Fruit fly (Drosophila melanogaster) whole organism, embryonic: ENCODE data around the gene Spec2.

Experiments used
- ATbp ChIP-seq: fragments of 200-800 bp; sonication (Bioruptor generic); optimal IDR thresholded peaks from 2 replicates; lab custom pipeline; 2017; ENCODE audit warnings: missing biosample characterization, mild to moderate bottlenecking, missing genetic modification characterization, missing genetic modification reagents
- Bdp1 ChIP-seq: fragments of 200-800 bp; sonication (Bioruptor generic); optimal IDR thresholded peaks from 3 replicates; lab custom pipeline; 2016; ENCODE audit warnings: missing biosample characterization, missing genetic modification characterization
- CG10543 ChIP-seq: fragments of 200-800 bp; sonication (Bioruptor generic); optimal IDR thresholded peaks from 3 replicates; lab custom pipeline; 2017; ENCODE audit warnings: missing biosample characterization, mild to moderate bottlenecking, missing genetic modification characterization, moderate library complexity
- CG10565 ChIP-seq: fragments of 200-800 bp; sonication (Bioruptor generic); optimal IDR thresholded peaks from 3 replicates; lab custom pipeline; 2016; ENCODE audit warnings: missing biosample characterization, mild to moderate bottlenecking, missing genetic modification characterization
- CG11504 ChIP-seq: fragments of 200-800 bp; sonication (Bioruptor generic); optimal IDR thresholded peaks from 3 replicates; lab custom pipeline; 2019; ENCODE audit warnings: missing biosample characterization, mild to moderate bottlenecking, missing genetic modification characterization, moderate library complexity
- CG11560 ChIP-seq: fragments of 200-800 bp; sonication (Bioruptor generic); IDR thresholded peaks from 3 replicates; pipeline ENCODE4 v1.3.6; 2022; ENCODE audit warnings: missing biosample characterization, missing genetic modification characterization
- CG13424 ChIP-seq: fragments of 200-800 bp; sonication (Bioruptor generic); optimal IDR thresholded peaks from 2 replicates; lab custom pipeline; 2019; ENCODE audit warnings: missing biosample characterization, mild to moderate bottlenecking, missing genetic modification characterization, moderate library complexity
- CG15011 ChIP-seq: fragments of 200-800 bp; sonication (Bioruptor generic); optimal IDR thresholded peaks from 3 replicates; lab custom pipeline; 2018; ENCODE audit warnings: missing biosample characterization, mild to moderate bottlenecking, missing genetic modification characterization
- CG1647 ChIP-seq: fragments of 200-800 bp; sonication (Bioruptor generic); optimal IDR thresholded peaks from 3 replicates; lab custom pipeline; 2016; ENCODE audit warnings: missing biosample characterization, missing genetic modification characterization
- CG2678 ChIP-seq: fragments of 200-800 bp; sonication (Bioruptor generic); optimal IDR thresholded peaks from 3 replicates; lab custom pipeline; 2019; ENCODE audit warnings: missing biosample characterization, mild to moderate bottlenecking, missing genetic modification characterization, moderate library complexity
- CG4854 ChIP-seq: fragments of 200-800 bp; sonication (Bioruptor generic); optimal IDR thresholded peaks from 2 replicates; lab custom pipeline; 2016; ENCODE audit warnings: missing biosample characterization, missing genetic modification characterization, inconsistent platforms
- CG5180 ChIP-seq: fragments of 200-800 bp; sonication (Bioruptor generic); optimal IDR thresholded peaks from 3 replicates; lab custom pipeline; 2017; ENCODE audit warnings: missing biosample characterization, missing genetic modification characterization, mild to moderate bottlenecking, moderate library complexity, missing genetic modification reagents
- CG6765 ChIP-seq: fragments of 200-800 bp; sonication (Bioruptor generic); optimal IDR thresholded peaks from 3 replicates; lab custom pipeline; 2017; ENCODE audit warnings: missing biosample characterization, mild to moderate bottlenecking, missing genetic modification characterization
- CG7839 ChIP-seq: fragments of 200-800 bp; sonication (Bioruptor generic); optimal IDR thresholded peaks from 3 replicates; lab custom pipeline; 2018; ENCODE audit warnings: missing biosample characterization, mild to moderate bottlenecking, missing genetic modification characterization, moderate library complexity
- CG8944 ChIP-seq: fragments of 200-800 bp; sonication (Bioruptor generic); optimal IDR thresholded peaks from 3 replicates; lab custom pipeline; 2016; ENCODE audit warnings: missing biosample characterization, missing genetic modification characterization
- CG9437 ChIP-seq: fragments of 200-800 bp; sonication (Bioruptor generic); optimal IDR thresholded peaks from 2 replicates; lab custom pipeline; 2018; ENCODE audit warnings: missing biosample characterization, mild to moderate bottlenecking, missing genetic modification characterization
- CG9727 ChIP-seq: fragments of 200-800 bp; sonication (Bioruptor generic); optimal IDR thresholded peaks from 3 replicates; lab custom pipeline; 2017; ENCODE audit warnings: missing biosample characterization, mild to moderate bottlenecking, missing genetic modification characterization
- CG9797 ChIP-seq: fragments of 200-800 bp; sonication (Bioruptor generic); optimal IDR thresholded peaks from 3 replicates; lab custom pipeline; 2018; ENCODE audit warnings: missing biosample characterization, mild to moderate bottlenecking, missing genetic modification characterization
- Doc3 ChIP-seq: fragments of 200-800 bp; sonication (Bioruptor generic); IDR thresholded peaks from 3 replicates; pipeline ENCODE4 v1.3.6; 2022; ENCODE audit warnings: missing biosample characterization, missing genetic modification characterization; ENCODE audit not compliant: partially characterized antibody
- Fer1 ChIP-seq: fragments of 200-800 bp; sonication (Bioruptor generic); optimal IDR thresholded peaks from 2 replicates; lab custom pipeline; 2017; ENCODE audit warnings: missing biosample characterization, mild to moderate bottlenecking, missing genetic modification characterization
- HLHmδ ChIP-seq: fragments of 200-800 bp; sonication (Bioruptor generic); optimal IDR thresholded peaks from 2 replicates; lab custom pipeline; 2018; ENCODE audit warnings: missing biosample characterization, mild to moderate bottlenecking, missing genetic modification characterization, moderate library complexity
- MESR4 ChIP-seq: fragments of 200-800 bp; sonication (Bioruptor generic); optimal IDR thresholded peaks from 2 replicates; lab custom pipeline; 2018; ENCODE audit warnings: missing biosample characterization, mild to moderate bottlenecking, missing genetic modification characterization, moderate library complexity
- MTF-1 ChIP-seq: fragments of 200-800 bp; sonication (Bioruptor generic); optimal IDR thresholded peaks from 2 replicates; lab custom pipeline; 2018; ENCODE audit warnings: missing biosample characterization, mild to moderate bottlenecking, missing genetic modification characterization, borderline replicate concordance
- NC2β ChIP-seq: fragments of 200-800 bp; sonication (Bioruptor generic); optimal IDR thresholded peaks from 2 replicates; lab custom pipeline; 2016; ENCODE audit warnings: missing biosample characterization, missing genetic modification characterization
- Optix ChIP-seq: fragments of 200-800 bp; sonication (Bioruptor generic); IDR thresholded peaks from 3 replicates; pipeline ENCODE4 v1.3.6; 2022; ENCODE audit warnings: missing biosample characterization, missing genetic modification characterization
- Rfx ChIP-seq: fragments of 200-800 bp; sonication (Bioruptor generic); IDR thresholded peaks from 2 replicates; pipeline ENCODE4 v1.3.6; 2022; ENCODE audit warnings: missing biosample characterization, missing genetic modification characterization
- TFAM ChIP-seq: fragments of 200-800 bp; sonication (Bioruptor generic); optimal IDR thresholded peaks from 2 replicates; lab custom pipeline; 2017; ENCODE audit warnings: missing biosample characterization, missing genetic modification characterization, inconsistent platforms
- Taf1 ChIP-seq: fragments of 200-800 bp; sonication (Bioruptor generic); IDR thresholded peaks from 2 replicates; pipeline ENCODE4 v1.3.6; 2022; ENCODE audit warnings: missing biosample characterization, missing genetic modification characterization
- Tbp ChIP-seq: fragments of >200 bp; optimal IDR thresholded peaks from 2 replicates; lab custom pipeline; 2018; ENCODE audit warnings: missing biosample characterization, missing genetic modification characterization
- ap ChIP-seq: fragments of 200-800 bp; sonication (Bioruptor generic); IDR thresholded peaks from 2 replicates; pipeline ENCODE4 v1.3.6; 2022; ENCODE audit warnings: missing biosample characterization, missing genetic modification characterization
- ash1 ChIP-seq: fragments of 200-800 bp; sonication (Bioruptor generic); optimal IDR thresholded peaks from 2 replicates; lab custom pipeline; 2018; ENCODE audit warnings: missing biosample characterization, mild to moderate bottlenecking, missing genetic modification characterization
- bab2 ChIP-seq: fragments of 200-800 bp; sonication (Bioruptor generic); optimal IDR thresholded peaks from 2 replicates; lab custom pipeline; 2016; ENCODE audit warnings: missing biosample characterization, missing genetic modification characterization
- br ChIP-seq: fragments of >200 bp; optimal IDR thresholded peaks from 2 replicates; lab custom pipeline; 2017
- chif ChIP-seq, 2 experiments: fragments of 200-800 bp; sonication (Bioruptor generic); optimal IDR thresholded peaks; 3 replicates each; lab custom pipeline; 2016; ENCODE audit warnings: missing biosample characterization in 2 of 2, missing genetic modification characterization in 2 of 2
- emc ChIP-seq: fragments of 200-800 bp; sonication (Bioruptor generic); optimal IDR thresholded peaks from 2 replicates; lab custom pipeline; 2016; ENCODE audit warnings: missing biosample characterization, missing genetic modification characterization
- fru ChIP-seq: fragments of >200 bp; optimal IDR thresholded peaks from 2 replicates; lab custom pipeline; 2017
- gt ChIP-seq: fragments of 200-800 bp; sonication (Bioruptor generic); IDR thresholded peaks from 2 replicates; pipeline ENCODE4 v1.3.6; 2022; ENCODE audit warnings: missing biosample characterization, missing genetic modification characterization
- hbn ChIP-seq: fragments of 200-800 bp; sonication (Bioruptor generic); IDR thresholded peaks from 2 replicates; pipeline ENCODE4 v1.3.6; 2022; ENCODE audit warnings: missing biosample characterization, missing genetic modification characterization; ENCODE audit not compliant: partially characterized antibody
- hkb ChIP-seq, 2 experiments: fragments of 200-800 bp in 1 of 2; fragments of >200 bp in 1 of 2; sonication (Bioruptor generic) in 1 of 2; IDR thresholded peaks in 1 of 2; optimal IDR thresholded peaks in 1 of 2; 2 replicates each; pipeline versions ENCODE4 v1.3.6 to Lab custom; 2017 to 2022; ENCODE audit warnings: missing biosample characterization in 1 of 2, missing genetic modification characterization in 1 of 2
- jing ChIP-seq: fragments of 200-800 bp; sonication (Bioruptor generic); optimal IDR thresholded peaks from 2 replicates; lab custom pipeline; 2018; ENCODE audit warnings: missing biosample characterization, mild to moderate bottlenecking, missing genetic modification characterization
- mld ChIP-seq: fragments of 200-800 bp; sonication (Bioruptor generic); IDR thresholded peaks from 3 replicates; pipeline ENCODE4 v1.3.6; 2022; ENCODE audit warnings: missing biosample characterization, missing genetic modification characterization; ENCODE audit not compliant: partially characterized antibody
- oc ChIP-seq: fragments of 200-800 bp; sonication (Bioruptor generic); optimal IDR thresholded peaks from 2 replicates; lab custom pipeline; 2018; ENCODE audit warnings: missing biosample characterization, mild to moderate bottlenecking, missing genetic modification characterization, moderate library complexity
- odd ChIP-seq: fragments of 200-800 bp; sonication (Bioruptor generic); optimal IDR thresholded peaks from 2 replicates; lab custom pipeline; 2017; ENCODE audit warnings: missing biosample characterization, mild to moderate bottlenecking, missing genetic modification characterization
- p53 ChIP-seq: fragments of 200-800 bp; sonication (Bioruptor generic); optimal IDR thresholded peaks from 2 replicates; lab custom pipeline; 2016; ENCODE audit warnings: missing biosample characterization, missing genetic modification characterization
- pb ChIP-seq: fragments of 200-800 bp; sonication (Bioruptor generic); optimal IDR thresholded peaks from 3 replicates; lab custom pipeline; 2016; ENCODE audit warnings: missing biosample characterization, missing genetic modification characterization
- pum ChIP-seq: fragments of 200-800 bp; sonication (Bioruptor generic); optimal IDR thresholded peaks from 2 replicates; lab custom pipeline; 2016; ENCODE audit warnings: missing biosample characterization, missing genetic modification characterization
- run ChIP-seq: fragments of 200-800 bp; sonication (Bioruptor generic); optimal IDR thresholded peaks from 3 replicates; lab custom pipeline; 2018; ENCODE audit warnings: missing biosample characterization, mild to moderate bottlenecking, missing genetic modification characterization
- salm ChIP-seq: fragments of 200-800 bp; sonication (Bioruptor generic); optimal IDR thresholded peaks from 2 replicates; lab custom pipeline; 2018; ENCODE audit warnings: missing biosample characterization, mild to moderate bottlenecking, missing genetic modification characterization
- ttk ChIP-seq: fragments of 200-800 bp; sonication (Bioruptor generic); IDR thresholded peaks from 2 replicates; pipeline ENCODE4 v2.1.2; 2022; ENCODE audit warnings: missing biosample characterization, missing genetic modification characterization
- zfh1 ChIP-seq: fragments of 200-800 bp; sonication (Bioruptor generic); IDR thresholded peaks from 3 replicates; pipeline ENCODE4 v1.3.6; 2022; ENCODE audit warnings: missing biosample characterization, missing genetic modification characterization

The Spec2 gene

DNA sequence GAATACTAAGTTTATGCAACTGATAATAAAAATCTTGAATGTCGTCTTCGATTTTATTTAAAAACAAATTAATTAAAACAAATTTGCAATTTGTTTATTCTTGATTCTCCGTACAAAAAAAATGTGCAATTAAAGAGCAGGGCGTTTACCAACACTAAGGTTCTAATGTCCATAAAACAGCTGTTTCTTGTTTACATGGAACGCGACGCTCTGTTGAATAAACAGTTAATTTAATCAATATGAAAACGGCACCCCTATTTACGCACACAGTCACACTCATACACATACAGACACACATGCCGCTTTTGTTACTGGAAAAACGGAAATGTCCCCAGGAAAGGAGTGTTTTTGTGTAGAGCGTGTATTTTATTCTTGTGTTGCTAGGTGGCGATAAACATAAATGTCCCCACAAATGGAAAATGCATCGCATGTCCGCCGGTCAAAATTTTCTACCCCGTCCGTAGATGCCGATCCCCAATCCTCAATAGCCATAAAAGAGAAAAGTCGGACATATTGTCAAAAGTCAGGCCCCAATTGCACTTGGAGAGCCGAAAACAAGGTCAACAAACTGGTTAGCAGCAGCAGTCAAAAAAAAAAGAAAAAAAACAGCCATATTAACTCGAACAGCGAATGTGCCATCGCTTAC, 817 bp downstream of the Spec2 start (continued):
- TF ChIP-seq br (no peak), CG9797 (GFP tag; lab: Kevin White, UChicago) (peak; percentile 1), oc (tag; lab: Kevin White, UChicago) (peak; percentile 76), emc (GFP tag; lab: Kevin White, UChicago) (peak; percentile 37), CG9727 (GFP tag; lab: Kevin White, UChicago) (peak; percentile 86), Fer1 (GFP tag; lab: Kevin White, UChicago) (peak; percentile 81), CG6765 (peak; percentile 71), fru (lab: Kevin White, UChicago) (no peak), CG9437 (GFP tag; lab: Kevin White, UChicago) (peak; percentile 37), CG11504 (tag; lab: Kevin White, UChicago) (peak; percentile 72), Doc3 (GFP tag; lab: Robert Waterston, UW) (no peak), pum (GFP tag; lab: Kevin White, UChicago) (peak; percentile 28), salm (peak; percentile 54), ATbp (GFP tag; lab: Kevin White, UChicago) (peak; percentile 93), p53 (GFP tag; lab: Kevin White, UChicago) (peak; percentile 49), CG4854 (GFP tag; lab: Kevin White, UChicago) (peak; percentile 77), CG13424 (peak; percentile 72), CG2678 (tag; lab: Kevin White, UChicago) (peak; percentile 78), mld (GFP tag; lab: Robert Waterston, UW) (no peak), TFAM (GFP tag; lab: Kevin White, UChicago) (peak; percentile 9), Tbp (no peak), CG7839 (tag; lab: Kevin White, UChicago) (peak; percentile 57), hbn (GFP tag; lab: Robert Waterston, UW) (no peak), HLHmδ (peak; percentile 85), pb (peak; percentile 72), Optix (no peak), chif (GFP tag; optimal IDR thresholded peaks at IDR 0.05; lab: Kevin White, UChicago) (peak; percentile 64 to 67), CG10543 (GFP tag; lab: Kevin White, UChicago) (peak; percentile 90), zfh1 (GFP tag; lab: Robert Waterston, UW) (no peak), ttk (no peak), ash1 (GFP tag; lab: Kevin White, UChicago) (peak; percentile 86), CG15011 (GFP tag; lab: Kevin White, UChicago) (peak; percentile 64), bab2 (peak; percentile 87), CG10565 (no peak), MESR4 (GFP tag; lab: Kevin White, UChicago) (peak; percentile 49), Taf1 (GFP tag; lab: Robert Waterston, UW) (no peak), CG1647 (peak; percentile 74), CG11560 (tag; lab: Robert Waterston, UW) (no peak), ap (GFP tag; lab: Robert Waterston, UW) (no peak), CG8944 (peak; percentile 64), Bdp1 (GFP tag; lab: Kevin White, UChicago) (peak; percentile 65), run (tag; lab: Kevin White, UChicago) (peak; percentile 50), NC2β (peak; percentile 85), Rfx (GFP tag; lab: Robert Waterston, UW) (no peak), jing (GFP tag; lab: Kevin White, UChicago) (no peak), CG5180 (GFP tag; lab: Kevin White, UChicago) (peak; percentile 60), MTF-1 (GFP tag; lab: Kevin White, UChicago) (peak; percentile 93), gt (GFP tag; lab: Robert Waterston, UW) (no peak), odd (GFP tag; lab: Kevin White, UChicago) (peak; percentile 83), hkb (optimal IDR thresholded peaks at IDR 0.05; lab: Kevin White, UChicago) (no peak), hkb (GFP tag; IDR thresholded peaks at IDR 0.05; lab: Robert Waterston, UW) (no peak)
